Fruit fly (Drosophila melanogaster) whole organism, wandering third instar larva: ENCODE results near the gene CG1529.
A peak's percentile ranks its signal among the peaks of the same experiment; 100 is the strongest.

Source experiments
- Abd-B ChIP-seq: fragments of >200 bp; optimal IDR thresholded peaks from 2 replicates; lab custom pipeline; 2017; ENCODE audit warnings: missing biosample characterization, missing genetic modification characterization
- CG32264 ChIP-seq: fragments of 200-800 bp; sonication (Bioruptor generic); optimal IDR thresholded peaks from 2 replicates; lab custom pipeline; 2016; ENCODE audit warnings: missing biosample characterization, missing genetic modification characterization
- CG9705 ChIP-seq: fragments of 200-800 bp; sonication (Bioruptor generic); optimal IDR thresholded peaks from 2 replicates; lab custom pipeline; 2018; ENCODE audit warnings: missing biosample characterization, mild to moderate bottlenecking, missing genetic modification characterization
- CrebA ChIP-seq: fragments of 200-800 bp; sonication (Bioruptor generic); optimal IDR thresholded peaks from 2 replicates; lab custom pipeline; 2016; ENCODE audit warnings: missing biosample characterization, mild to moderate bottlenecking, missing genetic modification characterization, borderline replicate concordance
- Dif ChIP-seq: fragments of 200-275, 200-300 bp; sonication (Bioruptor generic); optimal IDR thresholded peaks from 2 replicates; lab custom pipeline; 2018; ENCODE audit warnings: missing biosample characterization, missing genetic modification characterization; ENCODE audit not compliant: partially characterized antibody
- GATAd ChIP-seq: sonication (Bioruptor generic); optimal IDR thresholded peaks from 2 replicates; lab custom pipeline; 2016; ENCODE audit warnings: missing biosample characterization, missing genetic modification characterization
- HLH106 ChIP-seq: fragments of 200-800 bp; optimal IDR thresholded peaks from 3 replicates; lab custom pipeline; 2019; ENCODE audit warnings: missing biosample characterization, mild to moderate bottlenecking, missing genetic modification characterization, moderate library complexity
- Hnf4 ChIP-seq: fragments of 200-800 bp; sonication (Bioruptor generic); optimal IDR thresholded peaks from 2 replicates; lab custom pipeline; 2016; ENCODE audit warnings: missing biosample characterization, mild to moderate bottlenecking, missing genetic modification characterization
- Hr78 ChIP-seq: fragments of >200 bp; optimal IDR thresholded peaks from 2 replicates; lab custom pipeline; 2017; ENCODE audit warnings: missing biosample characterization, missing genetic modification characterization
- Jra ChIP-seq: sonication (Bioruptor generic); optimal IDR thresholded peaks from 2 replicates; lab custom pipeline; 2016; ENCODE audit warnings: missing biosample characterization, missing genetic modification characterization
- Myc ChIP-seq: fragments of >200 bp; optimal IDR thresholded peaks from 2 replicates; lab custom pipeline; 2017
- N ChIP-seq: fragments of >200 bp; optimal IDR thresholded peaks from 2 replicates; lab custom pipeline; 2018; ENCODE audit warnings: missing biosample characterization, missing external identifiers, missing genetic modification characterization
- OdsH ChIP-seq: fragments of 200-800 bp; sonication (Bioruptor generic); optimal IDR thresholded peaks from 2 replicates; lab custom pipeline; 2016; ENCODE audit warnings: missing biosample characterization, mild to moderate bottlenecking, missing genetic modification characterization
- Rel ChIP-seq, 2 experiments: fragments of 200-800 bp; sonication (Bioruptor generic) in 1 of 2; optimal IDR thresholded peaks; 2 replicates in 1 of 2; 3 replicates in 1 of 2; lab custom pipeline; 2016 to 2019; ENCODE audit warnings: mild to moderate bottlenecking in 2 of 2, missing biosample characterization in 2 of 2, missing genetic modification characterization in 2 of 2, moderate library complexity in 1 of 2
- Vsx2 ChIP-seq: fragments of 200-300, 225-300 bp; sonication (Bioruptor generic); optimal IDR thresholded peaks from 2 replicates; lab custom pipeline; 2018; ENCODE audit warnings: missing biosample characterization, missing genetic modification characterization; ENCODE audit not compliant: partially characterized antibody
- br ChIP-seq: fragments of 200-800 bp; sonication (Bioruptor generic); optimal IDR thresholded peaks from 2 replicates; lab custom pipeline; 2016; ENCODE audit warnings: missing biosample characterization, missing genetic modification characterization
- dmrt93B ChIP-seq: fragments of 200-800 bp; sonication (Bioruptor generic); optimal IDR thresholded peaks from 2 replicates; lab custom pipeline; 2018; ENCODE audit warnings: missing biosample characterization, mild to moderate bottlenecking, missing genetic modification characterization
- dsf ChIP-seq: sonication (Bioruptor generic); optimal IDR thresholded peaks from 2 replicates; lab custom pipeline; 2016; ENCODE audit warnings: missing biosample characterization, missing genetic modification characterization, borderline replicate concordance
- ey ChIP-seq: fragments of 200-800 bp; sonication (Bioruptor generic); optimal IDR thresholded peaks from 2 replicates; lab custom pipeline; 2016; ENCODE audit warnings: missing biosample characterization, missing genetic modification characterization
- foxo ChIP-seq, 2 experiments: fragments of 200-800 bp; sonication (Bioruptor generic); optimal IDR thresholded peaks; 2 replicates in 1 of 2; 3 replicates in 1 of 2; lab custom pipeline; 2016 to 2017; ENCODE audit warnings: missing biosample characterization in 2 of 2, missing genetic modification characterization in 2 of 2
- fru ChIP-seq: fragments of 200-800 bp; sonication (Bioruptor generic); optimal IDR thresholded peaks from 3 replicates; lab custom pipeline; 2016; ENCODE audit warnings: missing biosample characterization, mild to moderate bottlenecking, missing genetic modification characterization
- h ChIP-seq: fragments of 200-800 bp; sonication (Bioruptor generic); optimal IDR thresholded peaks from 3 replicates; lab custom pipeline; 2016; ENCODE audit warnings: missing biosample characterization, mild to moderate bottlenecking, missing genetic modification characterization
- jim ChIP-seq: fragments of 175-275, 200-325 bp; sonication (Bioruptor generic); optimal IDR thresholded peaks from 2 replicates; lab custom pipeline; 2016; ENCODE audit warnings: missing biosample characterization, mild to moderate bottlenecking, missing genetic modification characterization
- lola ChIP-seq: fragments of >200 bp; optimal IDR thresholded peaks from 2 replicates; lab custom pipeline; 2017; ENCODE audit warnings: missing biosample characterization, missing genetic modification characterization
- pan ChIP-seq: fragments of >200 bp; optimal IDR thresholded peaks from 2 replicates; lab custom pipeline; 2017
- psq ChIP-seq: fragments of 200-800 bp; sonication (Bioruptor generic); optimal IDR thresholded peaks from 3 replicates; lab custom pipeline; 2017; ENCODE audit warnings: missing biosample characterization, mild to moderate bottlenecking, missing genetic modification characterization, moderate library complexity
- rgr ChIP-seq: fragments of 200-800 bp; sonication (Bioruptor generic); optimal IDR thresholded peaks from 3 replicates; lab custom pipeline; 2016; ENCODE audit warnings: missing biosample characterization, mild to moderate bottlenecking, missing genetic modification characterization
- sage ChIP-seq: fragments of 200-800 bp; sonication (Bioruptor generic); optimal IDR thresholded peaks from 2 replicates; lab custom pipeline; 2016; ENCODE audit warnings: missing biosample characterization, mild to moderate bottlenecking, missing genetic modification characterization
- sv ChIP-seq: fragments of 200-800 bp; sonication (Bioruptor generic); optimal IDR thresholded peaks from 3 replicates; lab custom pipeline; 2016; ENCODE audit warnings: missing biosample characterization, missing genetic modification characterization
- tai ChIP-seq: sonication (Bioruptor generic); optimal IDR thresholded peaks from 2 replicates; lab custom pipeline; 2016; ENCODE audit warnings: missing biosample characterization, missing genetic modification characterization
- usp ChIP-seq: fragments of >200 bp; optimal IDR thresholded peaks from 2 replicates; lab custom pipeline; 2017; ENCODE audit warnings: missing biosample characterization, missing genetic modification characterization
- woc ChIP-seq: sonication (Bioruptor generic); optimal IDR thresholded peaks from 2 replicates; lab custom pipeline; 2016; ENCODE audit warnings: missing biosample characterization, mild to moderate bottlenecking, missing genetic modification characterization

Gene CG1529

DNA sequence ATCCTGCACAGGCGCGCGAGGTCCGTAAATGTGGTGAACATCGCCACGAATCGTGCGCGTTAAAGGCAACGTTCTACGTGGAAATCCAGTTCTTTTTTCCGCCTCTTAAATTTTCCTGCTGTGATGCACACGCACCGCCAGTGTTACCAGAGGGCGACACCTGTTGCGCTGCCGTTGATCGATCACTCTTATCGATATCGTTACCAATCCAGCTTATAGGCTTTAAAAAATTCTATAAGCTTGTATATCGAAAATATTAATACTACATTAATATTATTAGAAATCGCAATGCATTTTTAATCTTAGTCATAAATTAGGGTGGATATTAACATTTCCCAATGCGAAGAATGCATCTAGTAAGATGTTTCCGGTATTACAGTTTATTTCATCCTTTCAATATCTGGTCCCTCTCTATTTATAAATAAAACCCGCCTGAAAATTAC, at the start of gene CG1529:
CG1529 (minus strand) TSS at position 132 of the 443 bp plus-strand sequence.
- TF ChIP-seq Rel (GFP tag; optimal IDR thresholded peaks at IDR 0.05; lab: Kevin White, UChicago) (no peak), Rel (tag; optimal IDR thresholded peaks at IDR 0.05; lab: Kevin White, UChicago) (peak; percentile 67), CrebA (GFP tag; lab: Kevin White, UChicago) (no peak)

DNA sequence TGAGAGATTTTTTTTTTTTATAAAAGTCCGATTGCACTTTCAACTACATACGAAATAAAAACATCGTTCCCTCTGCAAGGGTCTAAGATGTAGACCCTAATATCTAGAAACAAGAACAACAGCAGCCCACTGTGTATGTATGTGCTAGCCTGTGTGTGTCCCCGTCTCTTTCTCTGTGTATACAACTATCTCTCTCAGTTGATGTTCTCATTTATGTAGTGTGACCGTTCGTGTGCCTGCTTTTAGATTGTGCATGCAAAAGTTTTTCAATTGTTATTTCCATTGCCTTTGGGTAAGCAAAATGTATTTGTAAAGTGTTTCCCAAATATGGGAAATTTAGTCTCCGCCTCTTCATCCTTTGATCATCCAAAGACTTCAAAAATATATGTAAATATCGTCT, 48.6 kb upstream of the CG1529 start:
- TF ChIP-seq sage (GFP tag; lab: Kevin White, UChicago) = no peak
- no peak for TF ChIP-seq br
- TF ChIP-seq h (GFP tag; lab: Kevin White, UChicago) = no peak
- no peak for TF ChIP-seq Myc (lab: Kevin White, UChicago)
- TF ChIP-seq Hnf4 (GFP tag; lab: Kevin White, UChicago) = no peak
- no peak for TF ChIP-seq N (GFP tag; lab: Kevin White, UChicago)
- TF ChIP-seq Hr78 (GFP tag; lab: Kevin White, UChicago) = no peak
- TF ChIP-seq Abd-B (GFP tag; lab: Kevin White, UChicago) = no peak
- TF ChIP-seq fru (GFP tag; lab: Kevin White, UChicago) = no peak

DNA sequence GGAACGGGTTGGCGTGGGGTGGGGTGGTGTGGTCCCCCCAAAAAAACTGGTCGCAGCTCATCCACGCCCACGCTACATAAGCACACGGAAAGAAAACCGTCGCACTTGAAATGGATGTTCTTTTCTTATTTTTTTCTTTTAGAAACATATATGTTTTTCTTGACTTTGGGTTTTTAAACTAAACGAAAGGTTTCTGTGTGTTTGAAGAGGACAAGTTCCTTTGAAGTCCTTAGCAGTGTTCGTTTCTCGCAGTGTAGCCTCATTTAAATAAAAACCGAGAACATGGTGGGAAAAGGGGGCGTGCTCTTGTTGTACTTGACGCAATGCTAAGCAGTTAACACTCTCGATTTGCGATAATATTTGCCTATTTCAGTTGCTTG, 42.6 kb upstream of the CG1529 start:
- TF ChIP-seq sage (GFP tag; lab: Kevin White, UChicago) (no peak), ey (GFP tag; lab: Kevin White, UChicago) (peak; percentile 50), rgr (GFP tag; lab: Kevin White, UChicago) (peak; percentile 62), OdsH (GFP tag; lab: Kevin White, UChicago) (peak; percentile 51), br (peak; percentile 52), Vsx2 (GFP tag; lab: Kevin White, UChicago) (no peak), CrebA (GFP tag; lab: Kevin White, UChicago) (no peak), Hnf4 (GFP tag; lab: Kevin White, UChicago) (peak; percentile 52), jim (GFP tag; lab: Kevin White, UChicago) (no peak), Rel (GFP tag; optimal IDR thresholded peaks at IDR 0.05; lab: Kevin White, UChicago) (no peak), Rel (tag; optimal IDR thresholded peaks at IDR 0.05; lab: Kevin White, UChicago) (peak; percentile 12), HLH106 (tag; lab: Kevin White, UChicago) (peak; percentile 38), Abd-B (GFP tag; lab: Kevin White, UChicago) (no peak), GATAd (GFP tag; lab: Kevin White, UChicago) (no peak), Jra (GFP tag; lab: Kevin White, UChicago) (no peak), usp (GFP tag; lab: Kevin White, UChicago) (no peak), N (GFP tag; lab: Kevin White, UChicago) (no peak), fru (GFP tag; lab: Kevin White, UChicago) (peak; percentile 20), CG32264 (GFP tag; lab: Kevin White, UChicago) (peak; percentile 20), psq (GFP tag; lab: Kevin White, UChicago) (no peak), foxo (GFP tag; optimal IDR thresholded peaks at IDR 0.05; lab: Kevin White, UChicago) (peak in 1 of 2 experiments; percentile 53), CG9705 (GFP tag; lab: Kevin White, UChicago) (no peak), woc (GFP tag; lab: Kevin White, UChicago) (peak; percentile 5), h (GFP tag; lab: Kevin White, UChicago) (peak; percentile 59)

DNA sequence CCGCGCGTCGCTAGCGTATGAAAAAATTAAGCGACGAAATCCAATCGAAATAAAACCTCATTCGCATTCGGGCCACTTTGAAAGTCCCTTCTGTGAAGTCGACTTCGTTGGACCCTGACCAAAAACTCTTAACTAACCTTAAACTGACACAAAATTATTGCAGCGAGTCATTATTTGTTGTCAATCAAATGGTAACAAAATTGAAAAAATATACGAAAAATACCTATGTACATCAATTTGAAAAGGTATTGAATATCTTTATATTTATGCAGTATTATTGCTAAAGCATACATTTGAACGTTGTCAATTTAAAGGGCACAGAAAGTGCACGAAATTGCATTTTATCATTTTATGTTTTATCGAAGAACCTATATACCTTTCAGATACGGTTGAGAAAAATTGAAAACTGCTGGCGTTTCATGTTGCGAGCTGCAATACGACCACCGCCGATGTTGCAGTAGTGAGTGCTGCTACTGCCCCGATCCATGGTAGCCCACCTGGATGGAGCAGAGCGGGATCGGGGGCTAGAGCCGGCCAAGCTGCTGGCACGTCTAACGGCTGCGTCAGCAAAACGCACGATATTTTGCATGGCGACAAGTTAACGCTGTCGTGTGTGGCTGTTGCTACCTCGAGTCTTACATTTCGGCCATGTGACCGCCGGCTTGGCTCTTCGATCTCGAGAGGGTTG, 42.0 kb upstream of the CG1529 start:
- TF ChIP-seq usp (GFP tag; lab: Kevin White, UChicago) (no peak), rgr (GFP tag; lab: Kevin White, UChicago) (peak; percentile 3), psq (GFP tag; lab: Kevin White, UChicago) (no peak), ey (GFP tag; lab: Kevin White, UChicago) (peak; percentile 27), dmrt93B (GFP tag; lab: Kevin White, UChicago) (no peak), woc (GFP tag; lab: Kevin White, UChicago) (peak; percentile 6), GATAd (GFP tag; lab: Kevin White, UChicago) (no peak), br (no peak), N (GFP tag; lab: Kevin White, UChicago) (no peak), tai (GFP tag; lab: Kevin White, UChicago) (no peak), jim (GFP tag; lab: Kevin White, UChicago) (no peak), pan (lab: Kevin White, UChicago) (no peak), lola (no peak), sv (no peak), Dif (GFP tag; lab: Kevin White, UChicago) (no peak), sage (GFP tag; lab: Kevin White, UChicago) (no peak), OdsH (GFP tag; lab: Kevin White, UChicago) (no peak), dsf (GFP tag; lab: Kevin White, UChicago) (no peak), h (GFP tag; lab: Kevin White, UChicago) (peak; percentile 7), HLH106 (tag; lab: Kevin White, UChicago) (no peak), Abd-B (GFP tag; lab: Kevin White, UChicago) (no peak), Vsx2 (GFP tag; lab: Kevin White, UChicago) (no peak), Myc (lab: Kevin White, UChicago) (no peak), Rel (GFP tag; optimal IDR thresholded peaks at IDR 0.05; lab: Kevin White, UChicago) (no peak), Rel (tag; optimal IDR thresholded peaks at IDR 0.05; lab: Kevin White, UChicago) (no peak)
- TF ChIP-seq, all 38 proteins: peak for 4
